Worm (Caenorhabditis elegans) whole organism, L4 larva: ENCODE data around the gene Y75B8A.32.
"Not testable (repeated sequence)": the region's sequence is repeated elsewhere in the genome, so short reads cannot be mapped to it uniquely, and the experiment has no call there.

Source experiments
- D1046.2 ChIP-seq: fragments of 200-800 bp; sonication (Bioruptor generic); IDR thresholded peaks from 2 replicates; pipeline ENCODE4 v1.3.6; 2022; ENCODE audit warnings: missing genetic modification characterization, missing compliant biosample characterization
- F26F4.8 ChIP-seq: fragments of 200-800 bp; sonication (Bioruptor generic); conservative IDR thresholded peaks from 2 replicates; pipeline ENCODE4 v1.3.6; 2022; ENCODE audit warnings: missing genetic modification characterization, missing compliant biosample characterization
- F49E8.2 ChIP-seq: sonication (generic microtip); optimal IDR thresholded peaks from 2 replicates; lab custom pipeline; 2016; ENCODE audit warnings: missing compliant biosample characterization, mild to moderate bottlenecking, missing genetic modification characterization, borderline replicate concordance
- Y48G9A.11 ChIP-seq: fragments of 200-800 bp; sonication (Bioruptor generic); IDR thresholded peaks from 2 replicates; pipeline ENCODE4 v1.3.6; 2022; ENCODE audit warnings: missing genetic modification reagents, missing genetic modification characterization, missing compliant biosample characterization
- Y5F2A.4 ChIP-seq: fragments of 200-800 bp; sonication (Bioruptor generic); optimal IDR thresholded peaks from 2 replicates; lab custom pipeline; 2018; ENCODE audit warnings: mild to moderate bottlenecking, missing genetic modification characterization, missing compliant biosample characterization
- Y75B8A.6 ChIP-seq: fragments of 200-800 bp; sonication (Bioruptor generic); IDR thresholded peaks from 2 replicates; pipeline ENCODE4 v1.3.6; 2022; ENCODE audit warnings: missing genetic modification reagents, missing genetic modification characterization, missing compliant biosample characterization
- ZK337.2 ChIP-seq: fragments of 200-800 bp; sonication (Bioruptor generic); IDR thresholded peaks from 2 replicates; pipeline ENCODE4 v1.3.6; 2022; ENCODE audit warnings: missing genetic modification reagents, missing genetic modification characterization, missing compliant biosample characterization
- aha-1 ChIP-seq: fragments of 150-350 bp; peaks from one replicate; lab custom pipeline; 2014; ENCODE audit warnings: missing biosample characterization, missing genetic modification characterization
- arid-1 ChIP-seq: fragments of 200-800 bp; sonication (Bioruptor generic); conservative IDR thresholded peaks from 2 replicates; pipeline ENCODE4 v1.3.6; 2022; ENCODE audit warnings: missing genetic modification reagents, missing genetic modification characterization, missing compliant biosample characterization
- ceh-32 ChIP-seq: sonication (generic microtip); optimal IDR thresholded peaks from 2 replicates; lab custom pipeline; 2016; ENCODE audit warnings: mild to moderate bottlenecking, missing genetic modification characterization, missing compliant biosample characterization; ENCODE audit not compliant: poor library complexity
- ceh-44 ChIP-seq: fragments of 200-800 bp; sonication (Bioruptor generic); IDR thresholded peaks from 2 replicates; pipeline ENCODE4 v1.3.6; 2022; ENCODE audit warnings: missing genetic modification reagents, missing genetic modification characterization, missing compliant biosample characterization
- ceh-82 ChIP-seq: sonication (generic microtip); optimal IDR thresholded peaks from 2 replicates; lab custom pipeline; 2017; ENCODE audit warnings: missing biosample characterization, missing genetic modification characterization
- daf-12 ChIP-seq: fragments of 150-350 bp; optimal IDR thresholded peaks from 2 replicates; lab custom pipeline; 2014; ENCODE audit warnings: missing biosample characterization, missing genetic modification reagents, missing genetic modification characterization
- daf-16 ChIP-seq, 3 experiments: sonication (generic microtip); optimal IDR thresholded peaks; 2 replicates each; lab custom pipeline; 2016 to 2017; ENCODE audit warnings: missing genetic modification characterization in 3 of 3, missing genetic modification reagents in 3 of 3, mild to moderate bottlenecking in 2 of 3, missing compliant biosample characterization in 2 of 3, missing biosample characterization in 1 of 3, moderate library complexity in 1 of 3
- daf-8 ChIP-seq: fragments of 200-800 bp; sonication (Bioruptor generic); IDR thresholded peaks from 2 replicates; pipeline ENCODE4 v1.3.6; 2022; ENCODE audit warnings: missing genetic modification characterization, missing compliant biosample characterization
- dmd-9 ChIP-seq: fragments of 200-800 bp; sonication (Bioruptor generic); IDR thresholded peaks from 2 replicates; pipeline ENCODE4 v1.3.6; 2022; ENCODE audit warnings: missing genetic modification reagents, missing genetic modification characterization, missing compliant biosample characterization
- dve-1 ChIP-seq: sonication (generic microtip); optimal IDR thresholded peaks from 2 replicates; lab custom pipeline; 2017; ENCODE audit warnings: antibody characterized with exemption, mild to moderate bottlenecking, missing genetic modification characterization, missing compliant biosample characterization; ENCODE audit not compliant: insufficient read depth
- fkh-10 ChIP-seq: fragments of 150-350 bp; optimal IDR thresholded peaks from 2 replicates; lab custom pipeline; 2014; ENCODE audit warnings: missing biosample characterization, missing genetic modification reagents, missing genetic modification characterization
- hlh-11 ChIP-seq: fragments of 200-800 bp; sonication (Bioruptor generic); optimal IDR thresholded peaks from 2 replicates; lab custom pipeline; 2018; ENCODE audit warnings: mild to moderate bottlenecking, missing genetic modification characterization, missing compliant biosample characterization
- hlh-30 ChIP-seq: sonication (generic microtip); optimal IDR thresholded peaks from 2 replicates; lab custom pipeline; 2017; ENCODE audit warnings: antibody characterized with exemption, mild to moderate bottlenecking, missing genetic modification characterization, missing compliant biosample characterization; ENCODE audit not compliant: insufficient read depth
- hmg-1.1 ChIP-seq: fragments of 200-800 bp; sonication (Bioruptor generic); IDR thresholded peaks from 2 replicates; pipeline ENCODE4 v1.3.6; 2022; ENCODE audit warnings: missing genetic modification reagents, missing genetic modification characterization, missing compliant biosample characterization
- lin-1 ChIP-seq: fragments of 200-800 bp; sonication (Bioruptor generic); IDR thresholded peaks from 2 replicates; pipeline ENCODE4 v1.3.6; 2022; ENCODE audit warnings: missing genetic modification reagents, missing genetic modification characterization, missing compliant biosample characterization
- lin-15B ChIP-seq: fragments of 150-350 bp; sonication (generic microtip); optimal IDR thresholded peaks from 3 replicates; lab custom pipeline; 2014; ENCODE audit warnings: missing biosample characterization, missing genetic modification characterization
- lin-29 ChIP-seq: fragments of 200-800 bp; sonication (Bioruptor generic); IDR thresholded peaks from 2 replicates; pipeline ENCODE4 v1.3.6; 2022; ENCODE audit warnings: missing genetic modification reagents, missing genetic modification characterization, missing compliant biosample characterization
- lin-38 ChIP-seq: fragments of 200-800 bp; sonication (Bioruptor generic); IDR thresholded peaks from 2 replicates; pipeline ENCODE4 v1.3.6; 2022; ENCODE audit warnings: missing genetic modification reagents, missing genetic modification characterization, missing compliant biosample characterization
- madf-9 ChIP-seq: fragments of 200-800 bp; sonication (Bioruptor generic); conservative IDR thresholded peaks from 2 replicates; pipeline ENCODE4 v1.3.6; 2022; ENCODE audit warnings: missing genetic modification reagents, missing genetic modification characterization, missing compliant biosample characterization
- nhr-10 ChIP-seq: fragments of 150-350 bp; optimal IDR thresholded peaks from 2 replicates; lab custom pipeline; 2014; ENCODE audit warnings: missing biosample characterization, missing genetic modification characterization
- nhr-102 ChIP-seq: sonication (generic microtip); optimal IDR thresholded peaks from 2 replicates; lab custom pipeline; 2016; ENCODE audit warnings: mild to moderate bottlenecking, missing genetic modification characterization, moderate library complexity, missing compliant biosample characterization
- nhr-111 ChIP-seq: fragments of 200-800 bp; sonication (Bioruptor generic); optimal IDR thresholded peaks from 2 replicates; lab custom pipeline; 2018; ENCODE audit warnings: mild to moderate bottlenecking, missing genetic modification characterization, missing compliant biosample characterization
- nhr-237 ChIP-seq: sonication (generic microtip); optimal IDR thresholded peaks from 2 replicates; lab custom pipeline; 2017; ENCODE audit warnings: missing biosample characterization, missing genetic modification characterization
- nhr-28 ChIP-seq: fragments of 150-350 bp; optimal IDR thresholded peaks from 2 replicates; lab custom pipeline; 2014; ENCODE audit warnings: missing biosample characterization, missing genetic modification characterization
- nhr-6 ChIP-seq: fragments of 150-350 bp; optimal IDR thresholded peaks from 2 replicates; lab custom pipeline; 2014; ENCODE audit warnings: missing biosample characterization, missing genetic modification characterization
- pqm-1 ChIP-seq: sonication (generic microtip); optimal IDR thresholded peaks from 2 replicates; lab custom pipeline; 2017; ENCODE audit warnings: missing biosample characterization, missing genetic modification characterization
- rbr-2 ChIP-seq: sonication (generic microtip); optimal IDR thresholded peaks from 2 replicates; lab custom pipeline; 2016; ENCODE audit warnings: missing genotype, missing genetic modification characterization, missing compliant biosample characterization
- sdz-12 ChIP-seq: fragments of 200-800 bp; sonication (Bioruptor generic); optimal IDR thresholded peaks from 2 replicates; lab custom pipeline; 2018; ENCODE audit warnings: mild to moderate bottlenecking, missing genetic modification characterization, missing compliant biosample characterization
- set-16 ChIP-seq: fragments of 200-800 bp; sonication (Bioruptor generic); IDR thresholded peaks from 2 replicates; pipeline ENCODE4 v1.3.6; 2022; ENCODE audit warnings: missing genetic modification reagents, missing genetic modification characterization, missing compliant biosample characterization
- skn-1 ChIP-seq: fragments of 150-350 bp; optimal IDR thresholded peaks from 2 replicates; lab custom pipeline; 2014; ENCODE audit warnings: missing biosample characterization, missing genetic modification characterization
- snpc-1.2 ChIP-seq: fragments of 200-800 bp; sonication (Bioruptor generic); IDR thresholded peaks from 2 replicates; pipeline ENCODE4 v1.3.6; 2022; ENCODE audit warnings: missing genetic modification reagents, missing genetic modification characterization, missing compliant biosample characterization
- zfp-3 ChIP-seq: fragments of 200-800 bp; sonication (Bioruptor generic); conservative IDR thresholded peaks from 2 replicates; pipeline ENCODE4 v1.3.6; 2022; ENCODE audit warnings: missing genetic modification reagents, missing genetic modification characterization, missing compliant biosample characterization
- ztf-7 ChIP-seq: fragments of 150-350 bp; optimal IDR thresholded peaks from 2 replicates; lab custom pipeline; 2014; ENCODE audit warnings: missing biosample characterization, missing genetic modification characterization

Y75B8A.32 gene

ce11 chrIII:12388106-12388505 lies 29.7 kb upstream of the Y75B8A.32 start:
- TF ChIP-seq daf-8 (GFP tag; lab: Robert Waterston, UW) (no peak), daf-12 (no peak), aha-1 (tag; lab: Kevin White, UChicago) (peak; percentile 92)

ce11 chrIII:12387344-12387743 lies 29.0 kb upstream of the Y75B8A.32 start:
- 0 out of 2 replicates have a peak, but pooled peaks have one; percentile 34 for TF ChIP-seq set-16

- TF ChIP-seq dmd-9 (GFP tag; lab: Robert Waterston, UW); Y5F2A.4 (GFP tag; lab: Kevin White, UChicago); lin-15B (tag; lab: Kevin White, UChicago): not testable (repeated sequence)
- TF ChIP-seq, all 104 proteins: peak for 0; not testable (repeated sequence) for 104
Observed at ce11 chrIII:12386597-12386996, 28.2 kb upstream of the Y75B8A.32 start, which contains the start of gene Y49E10.30. Gene Y49E10.30, plus strand, starts transcription at chrIII:12386897.

ce11 chrIII:12383709-12384108 lies 25.3 kb upstream of the Y75B8A.32 start, which contains the start of gene Y49E10.4:
Gene Y49E10.4, minus strand, starts transcription at chrIII:12383809.
- TF ChIP-seq arid-1 (GFP tag; lab: Robert Waterston, UW); ceh-82 (tag; lab: Kevin White, UChicago); hlh-11 (tag; lab: Kevin White, UChicago): not testable (repeated sequence)

- TF ChIP-seq set-16: peak; percentile 57; the same call in 1 of the 2 replicates
- 0 out of 2 replicates have a peak, but pooled peaks have one; percentile 24 for TF ChIP-seq ZK337.2 (GFP tag; lab: Robert Waterston, UW)
- TF ChIP-seq Y48G9A.11 (GFP tag; lab: Robert Waterston, UW): 0 out of 2 replicates have a peak, but pooled peaks have one; percentile 55
- TF ChIP-seq snpc-1.2 (GFP tag; lab: Robert Waterston, UW): 0 out of 2 replicates have a peak, but pooled peaks have one; percentile 39
- peak; percentile 90 for TF ChIP-seq lin-38 (GFP tag; lab: Robert Waterston, UW)
- peak; percentile 35; the same call in 1 of the 2 replicates for TF ChIP-seq D1046.2 (GFP tag; lab: Robert Waterston, UW)
Observed at ce11 chrIII:12382799-12383198, 24.4 kb upstream of the Y75B8A.32 start.

- no peak for TF ChIP-seq aha-1 (tag; lab: Kevin White, UChicago)
- TF ChIP-seq hmg-1.1 (GFP tag; lab: Robert Waterston, UW): no peak
- no peak for TF ChIP-seq nhr-28 (tag; lab: Kevin White, UChicago)
- no peak for TF ChIP-seq fkh-10 (GFP tag; lab: Kevin White, UChicago)
- TF ChIP-seq nhr-6 (tag; lab: Kevin White, UChicago): no peak
- no peak for TF ChIP-seq nhr-237 (tag; lab: Kevin White, UChicago)
- TF ChIP-seq F49E8.2 (tag; lab: Kevin White, UChicago): no peak
- no peak for TF ChIP-seq ceh-44 (GFP tag; lab: Robert Waterston, UW)
- no peak for TF ChIP-seq sdz-12 (GFP tag; lab: Kevin White, UChicago)
- TF ChIP-seq lin-15B (tag; lab: Kevin White, UChicago): no peak
- TF ChIP-seq madf-9 (GFP tag; lab: Robert Waterston, UW): no peak
- TF ChIP-seq ztf-7 (tag; lab: Kevin White, UChicago): no peak
- TF ChIP-seq zfp-3 (GFP tag; lab: Robert Waterston, UW): no peak
- peak; percentile 16 for TF ChIP-seq dve-1 (tag; lab: Kevin White, UChicago)
- no peak for TF ChIP-seq pqm-1 (tag; lab: Kevin White, UChicago)
- no peak for TF ChIP-seq F26F4.8 (GFP tag; lab: Robert Waterston, UW)
- TF ChIP-seq Y75B8A.6 (GFP tag; lab: Robert Waterston, UW): no peak
- TF ChIP-seq lin-1 (GFP tag; lab: Robert Waterston, UW): no peak
- TF ChIP-seq daf-16 (GFP tag; optimal IDR thresholded peaks at IDR 0.05; lab: Kevin White, UChicago): no peak
- no peak for TF ChIP-seq daf-16 (tag; optimal IDR thresholded peaks at IDR 0.05; lab: Kevin White, UChicago)
- TF ChIP-seq nhr-10: no peak
- TF ChIP-seq rbr-2 (tag; lab: Kevin White, UChicago): no peak
- no peak for TF ChIP-seq skn-1
- TF ChIP-seq daf-12: no peak
- no peak for TF ChIP-seq nhr-102 (tag; lab: Kevin White, UChicago)
- TF ChIP-seq ceh-32: no peak
- peak; percentile 91 for TF ChIP-seq lin-38 (GFP tag; lab: Robert Waterston, UW)
- TF ChIP-seq nhr-111: no peak
- TF ChIP-seq hlh-30 (tag; lab: Kevin White, UChicago): peak; percentile 54
- no peak for TF ChIP-seq lin-29 (GFP tag; lab: Robert Waterston, UW)
Observed at ce11 chrIII:12377198-12377662, 18.9 kb upstream of the Y75B8A.32 start, which contains the start of gene pph-4.2. Gene pph-4.2, minus strand, starts transcription at chrIII:12377248.
